Worm (Caenorhabditis elegans): ENCODE measurements around the gene Y116A8C.3.
A peak's percentile ranks its signal among the peaks of the same experiment; 100 is the strongest.

ce11 chrIV:16946746-16947145 lies 30.9 kb downstream of the Y116A8C.3 start, which contains the start of the genes Y116A8C.9 and arf-6:
- TF ChIP-seq nhr-76 (tag; optimal IDR thresholded peaks at IDR 0.05) = no peak
- no peak for TF ChIP-seq mdl-1 (tag; optimal IDR thresholded peaks at IDR 0.05)
- TF ChIP-seq sox-4 (tag; optimal IDR thresholded peaks at IDR 0.05) = peak; percentile 68
- TF ChIP-seq dsc-1 (tag; optimal IDR thresholded peaks at IDR 0.05) = peak; percentile 76
- TF ChIP-seq nhr-90 (tag; optimal IDR thresholded peaks at IDR 0.05; ENCODE audit: poor library complexity) = peak; percentile 75
- peak; percentile 57 to 67 for TF ChIP-seq lsy-2 (tag; optimal IDR thresholded peaks at IDR 0.05)
- TF ChIP-seq tbx-2 (tag; optimal IDR thresholded peaks at IDR 0.05) = peak; percentile 73
- peak; percentile 86 for TF ChIP-seq nhr-85 (tag)
- TF ChIP-seq lin-13 (GFP tag; optimal IDR thresholded peaks at IDR 0.05) = peak; percentile 62
- peak; percentile 71 for TF ChIP-seq snpc-4 (tag; optimal IDR thresholded peaks at IDR 0.05)
